Worm (Caenorhabditis elegans): ENCODE results near the gene Y32H12A.1.

Gene Y32H12A.1

ce11 chrIII:5349250-5349649 is 12.8 kb upstream of the Y32H12A.1 start, which contains the start of gene thoc-5 (continued):
- peak in 1 of 2 experiments; percentile 26 for TF ChIP-seq daf-16 (GFP tag; optimal IDR thresholded peaks at IDR 0.05)
- no peak for TF ChIP-seq daf-16 (tag; optimal IDR thresholded peaks at IDR 0.05)
- TF ChIP-seq mep-1 (tag; optimal IDR thresholded peaks at IDR 0.05) = peak; percentile 53
- TF ChIP-seq nhr-48 (tag; optimal IDR thresholded peaks at IDR 0.05) = no peak
- TF ChIP-seq duxl-1 (tag; optimal IDR thresholded peaks at IDR 0.05; ENCODE audit: poor library complexity) = peak; percentile 65
- TF ChIP-seq ztf-7 (tag; optimal IDR thresholded peaks at IDR 0.05) = no peak
- TF ChIP-seq ctbp-1 (GFP tag; IDR thresholded peaks at IDR 0.05) = no peak
- peak; percentile 75 for TF ChIP-seq sdz-12 (GFP tag; optimal IDR thresholded peaks at IDR 0.05)
- TF ChIP-seq F37D6.2 (tag; optimal IDR thresholded peaks at IDR 0.05) = peak; percentile 35
- no peak for TF ChIP-seq saeg-2 (GFP tag; IDR thresholded peaks at IDR 0.05)
- peak; percentile 36 for TF ChIP-seq nhr-11 (tag; optimal IDR thresholded peaks at IDR 0.05)
- TF ChIP-seq pha-4 (GFP tag; IDR thresholded peaks at IDR 0.05) = no peak
- TF ChIP-seq pha-4 (tag; optimal IDR thresholded peaks at IDR 0.05) = no peak
- 0 out of 2 replicates have a peak, but pooled peaks have one; percentile 19 for TF ChIP-seq zfp-3 (GFP tag; conservative IDR thresholded peaks at IDR 0.05)
- TF ChIP-seq snpc-1.2 (GFP tag; IDR thresholded peaks at IDR 0.05) = no peak
- peak; percentile 34 for TF ChIP-seq nhr-28 (tag; optimal IDR thresholded peaks at IDR 0.05)
- TF ChIP-seq lsy-2 (tag; optimal IDR thresholded peaks at IDR 0.05) = peak in 1 of 2 experiments; percentile 87
- 0 out of 2 replicates have a peak, but pooled peaks have one; percentile 4 for TF ChIP-seq D1046.2 (GFP tag; IDR thresholded peaks at IDR 0.05)
- TF ChIP-seq daf-19 (GFP tag; conservative IDR thresholded peaks at IDR 0.05) = no peak
- TF ChIP-seq ces-1 (GFP tag; optimal IDR thresholded peaks at IDR 0.05) = no peak
- peak; percentile 98 for TF ChIP-seq dpl-1 (GFP tag; optimal IDR thresholded peaks at IDR 0.05)
- TF ChIP-seq ama-1 (optimal IDR thresholded peaks at IDR 0.05) = no peak
- no peak for TF ChIP-seq nhr-25 (tag; optimal IDR thresholded peaks at IDR 0.05; ENCODE audit: borderline replicate concordance, insufficient read depth)
- no peak for TF ChIP-seq lin-15B (tag; optimal IDR thresholded peaks at IDR 0.05)
- TF ChIP-seq T20F7.1 (GFP tag; optimal IDR thresholded peaks at IDR 0.05) = peak; percentile 33
- TF ChIP-seq dmd-6 (GFP tag; IDR thresholded peaks at IDR 0.05) = peak; percentile 81
- TF ChIP-seq vab-7 (GFP tag; IDR thresholded peaks at IDR 0.05) = peak; percentile 50; the same call in 1 of the 2 replicates
- no peak for TF ChIP-seq nhr-111 (GFP tag; optimal IDR thresholded peaks at IDR 0.05)
- no peak for TF ChIP-seq mxl-2 (GFP tag; conservative IDR thresholded peaks at IDR 0.05)
- TF ChIP-seq aly-2 (tag; optimal IDR thresholded peaks at IDR 0.05) = no peak
- TF ChIP-seq pqm-1 (tag; optimal IDR thresholded peaks at IDR 0.05) = no peak
- no peak for TF ChIP-seq ZK546.5 (tag; optimal IDR thresholded peaks at IDR 0.05)
- peak; percentile 94 for TF ChIP-seq unc-130 (GFP tag; optimal IDR thresholded peaks at IDR 0.05)
- no peak for TF ChIP-seq ceh-62 (tag; optimal IDR thresholded peaks at IDR 0.05)
- peak; percentile 57 for TF ChIP-seq rbr-2 (tag; optimal IDR thresholded peaks at IDR 0.05)
- TF ChIP-seq tag-97 (GFP tag; IDR thresholded peaks at IDR 0.05) = peak; percentile 77; the same call in 1 of the 2 replicates
- peak; percentile 38; the same call in 1 of the 2 replicates for TF ChIP-seq arid-1 (GFP tag; conservative IDR thresholded peaks at IDR 0.05)
- TF ChIP-seq gei-8 (GFP tag; optimal IDR thresholded peaks at IDR 0.05) = no peak
- TF ChIP-seq Y48G9A.11 (GFP tag; IDR thresholded peaks at IDR 0.05) = peak; percentile 78; the same call in 1 of the 2 replicates
- TF ChIP-seq nhr-237 (tag; optimal IDR thresholded peaks at IDR 0.05) = no peak
- TF ChIP-seq dve-1 (tag; optimal IDR thresholded peaks at IDR 0.05; ENCODE audit: insufficient read depth) = peak; percentile 60
- TF ChIP-seq T26A8.4 (GFP tag; IDR thresholded peaks at IDR 0.05) = no peak
- peak in 1 of 2 experiments; percentile 43; a peak in 1 of 4 replicates for TF ChIP-seq madf-5 (GFP tag; IDR thresholded peaks at IDR 0.05)
- TF ChIP-seq attf-4 (tag; optimal IDR thresholded peaks at IDR 0.05) = no peak
- TF ChIP-seq nhr-41 (GFP tag; IDR thresholded peaks at IDR 0.05) = no peak
- no peak for TF ChIP-seq nhr-77 (tag; optimal IDR thresholded peaks at IDR 0.05)
- TF ChIP-seq lim-7 (GFP tag; IDR thresholded peaks at IDR 0.05) = no peak
- TF ChIP-seq nhr-6 (tag; optimal IDR thresholded peaks at IDR 0.05) = peak; percentile 77
- TF ChIP-seq ceh-28 (tag; optimal IDR thresholded peaks at IDR 0.05) = no peak
- TF ChIP-seq nhr-102 (tag; optimal IDR thresholded peaks at IDR 0.05) = peak; percentile 55
- no peak for TF ChIP-seq Y105C5A.15 (GFP tag; IDR thresholded peaks at IDR 0.05)

All from whole organism, L4 larva.